Worm (Caenorhabditis elegans): ENCODE results near the gene F46B6.5.

Gene F46B6.5

ce11 chrV:9786721-9787131, 3.9 kb upstream of the F46B6.5 start, which contains the start of gene F46B6.6:
TSS of gene F46B6.6 (minus strand) at chrV:9786868.
- no peak for TF ChIP-seq unc-62 (GFP tag; optimal IDR thresholded peaks at IDR 0.05)

- TF ChIP-seq unc-62 (GFP tag; optimal IDR thresholded peaks at IDR 0.05): no peak
These were observed 1.3 kb upstream of the F46B6.5 start for ce11 chrV:9784215-9784614.

ce11 chrV:9782045-9782444, 824 bp downstream of the F46B6.5 start:
- no peak for TF ChIP-seq unc-62 (GFP tag; optimal IDR thresholded peaks at IDR 0.05)

ce11 chrV:9779418-9779817, 3.5 kb downstream of the F46B6.5 start, which contains the start of gene F46B6.4:
TSS of gene F46B6.4 (minus strand) at chrV:9779518.
- no peak for TF ChIP-seq unc-62 (GFP tag; optimal IDR thresholded peaks at IDR 0.05)

- TF ChIP-seq unc-62 (GFP tag; optimal IDR thresholded peaks at IDR 0.05): no peak
These were observed 5.2 kb downstream of the F46B6.5 start, which contains the start of gene smg-4 for ce11 chrV:9777645-9778044. TSS of gene smg-4 (minus strand) at chrV:9777745.

ce11 chrV:9775734-9776133, 7.1 kb downstream of the F46B6.5 start, which contains the start of gene F46B6.12:
TSS of gene F46B6.12 (minus strand) at chrV:9775834.
- TF ChIP-seq unc-62 (GFP tag; optimal IDR thresholded peaks at IDR 0.05): no peak

- TF ChIP-seq unc-62 (GFP tag; optimal IDR thresholded peaks at IDR 0.05): no peak
These were observed 10.9 kb downstream of the F46B6.5 start, which contains the start of gene F46B6.2 for ce11 chrV:9771970-9772369. TSS of gene F46B6.2 (plus strand) at chrV:9772285.

ce11 chrV:9771311-9771710, 11.6 kb downstream of the F46B6.5 start:
- no peak for TF ChIP-seq unc-62 (GFP tag; optimal IDR thresholded peaks at IDR 0.05)

ce11 chrV:9768828-9769778, 13.8 kb downstream of the F46B6.5 start, which contains the start of gene unc-42:
TSS of gene unc-42 (minus strand) at chrV:9769391.
- TF ChIP-seq unc-62 (GFP tag; optimal IDR thresholded peaks at IDR 0.05): no peak

ce11 chrV:9767941-9768340, 14.9 kb downstream of the F46B6.5 start:
- no peak for TF ChIP-seq unc-62 (GFP tag; optimal IDR thresholded peaks at IDR 0.05)

- TF ChIP-seq unc-62 (GFP tag; optimal IDR thresholded peaks at IDR 0.05): no peak
These were observed 17.2 kb downstream of the F46B6.5 start for ce11 chrV:9765622-9766021.

ce11 chrV:9764552-9764951, 18.3 kb downstream of the F46B6.5 start:
- no peak for TF ChIP-seq unc-62 (GFP tag; optimal IDR thresholded peaks at IDR 0.05)

- TF ChIP-seq unc-62 (GFP tag; optimal IDR thresholded peaks at IDR 0.05): no peak
These were observed 19.1 kb downstream of the F46B6.5 start for ce11 chrV:9763759-9764158.

ce11 chrV:9758437-9758836, 24.4 kb downstream of the F46B6.5 start:
- TF ChIP-seq unc-62 (GFP tag; optimal IDR thresholded peaks at IDR 0.05): no peak

ce11 chrV:9757884-9758283, 25.0 kb downstream of the F46B6.5 start, which contains the start of gene F58E6.11:
TSS of gene F58E6.11 (minus strand) at chrV:9757984.
- no peak for TF ChIP-seq unc-62 (GFP tag; optimal IDR thresholded peaks at IDR 0.05)

ce11 chrV:9756242-9756641, 26.6 kb downstream of the F46B6.5 start, which contains the start of gene hrg-3:
TSS of gene hrg-3 (plus strand) at chrV:9756468.
- no peak for TF ChIP-seq unc-62 (GFP tag; optimal IDR thresholded peaks at IDR 0.05)

- no peak for TF ChIP-seq unc-62 (GFP tag; optimal IDR thresholded peaks at IDR 0.05)
These were observed 27.1 kb downstream of the F46B6.5 start, which contains the start of gene F58E6.8 for ce11 chrV:9755725-9756124. TSS of gene F58E6.8 (minus strand) at chrV:9755825.

Measured in whole organism, dauer.